Worm (Caenorhabditis elegans) whole organism, L4 larva: ENCODE data around the gene srxa-6.

Experiments used
- F44E2.7 ChIP-seq: fragments of 200-800 bp; sonication (Bioruptor generic); IDR thresholded peaks from 2 replicates; pipeline ENCODE4 v2.1.2; 2022; ENCODE audit warnings: missing genetic modification characterization, missing compliant biosample characterization
- R02D3.7 ChIP-seq: fragments of 150-350 bp; sonication (generic microtip); optimal IDR thresholded peaks from 3 replicates; lab custom pipeline; 2014; ENCODE audit warnings: missing biosample characterization, missing genetic modification characterization
- Y5F2A.4 ChIP-seq: fragments of 200-800 bp; sonication (Bioruptor generic); optimal IDR thresholded peaks from 2 replicates; lab custom pipeline; 2018; ENCODE audit warnings: mild to moderate bottlenecking, missing genetic modification characterization, missing compliant biosample characterization
- ZK337.2 ChIP-seq: fragments of 200-800 bp; sonication (Bioruptor generic); IDR thresholded peaks from 2 replicates; pipeline ENCODE4 v1.3.6; 2022; ENCODE audit warnings: missing genetic modification reagents, missing genetic modification characterization, missing compliant biosample characterization
- aha-1 ChIP-seq: fragments of 150-350 bp; peaks from one replicate; lab custom pipeline; 2014; ENCODE audit warnings: missing biosample characterization, missing genetic modification characterization
- aly-2 ChIP-seq: sonication (generic microtip); optimal IDR thresholded peaks from 2 replicates; lab custom pipeline; 2018; ENCODE audit warnings: missing biosample characterization, missing genetic modification characterization
- daf-16 ChIP-seq, 3 experiments: sonication (generic microtip); optimal IDR thresholded peaks; 2 replicates each; lab custom pipeline; 2016 to 2017; ENCODE audit warnings: missing genetic modification characterization in 3 of 3, missing genetic modification reagents in 3 of 3, mild to moderate bottlenecking in 2 of 3, missing compliant biosample characterization in 2 of 3, missing biosample characterization in 1 of 3, moderate library complexity in 1 of 3
- dve-1 ChIP-seq: sonication (generic microtip); optimal IDR thresholded peaks from 2 replicates; lab custom pipeline; 2017; ENCODE audit warnings: antibody characterized with exemption, mild to moderate bottlenecking, missing genetic modification characterization, missing compliant biosample characterization; ENCODE audit not compliant: insufficient read depth
- egl-27 ChIP-seq: sonication (generic microtip); optimal IDR thresholded peaks from 3 replicates; lab custom pipeline; 2017; ENCODE audit warnings: missing biosample characterization, missing genetic modification reagents, missing genetic modification characterization
- egl-43 ChIP-seq: fragments of 200-800 bp; sonication (Bioruptor generic); IDR thresholded peaks from 2 replicates; pipeline ENCODE4 v1.3.6; 2022; ENCODE audit warnings: missing genetic modification reagents, missing genetic modification characterization, missing compliant biosample characterization
- fkh-10 ChIP-seq: fragments of 150-350 bp; optimal IDR thresholded peaks from 2 replicates; lab custom pipeline; 2014; ENCODE audit warnings: missing biosample characterization, missing genetic modification reagents, missing genetic modification characterization
- gei-8 ChIP-seq: fragments of 200-800 bp; sonication (Bioruptor generic); optimal IDR thresholded peaks from 2 replicates; lab custom pipeline; 2018; ENCODE audit warnings: mild to moderate bottlenecking, missing genetic modification characterization, missing compliant biosample characterization
- hmg-1.1 ChIP-seq: fragments of 200-800 bp; sonication (Bioruptor generic); IDR thresholded peaks from 2 replicates; pipeline ENCODE4 v1.3.6; 2022; ENCODE audit warnings: missing genetic modification reagents, missing genetic modification characterization, missing compliant biosample characterization
- lin-13 ChIP-seq: fragments of 150-350 bp; optimal IDR thresholded peaks from 2 replicates; lab custom pipeline; 2014; ENCODE audit warnings: missing biosample characterization, missing genetic modification reagents, missing genetic modification characterization
- lin-15B ChIP-seq: fragments of 150-350 bp; sonication (generic microtip); optimal IDR thresholded peaks from 3 replicates; lab custom pipeline; 2014; ENCODE audit warnings: missing biosample characterization, missing genetic modification characterization
- lin-38 ChIP-seq: fragments of 200-800 bp; sonication (Bioruptor generic); IDR thresholded peaks from 2 replicates; pipeline ENCODE4 v1.3.6; 2022; ENCODE audit warnings: missing genetic modification reagents, missing genetic modification characterization, missing compliant biosample characterization
- nhr-237 ChIP-seq: sonication (generic microtip); optimal IDR thresholded peaks from 2 replicates; lab custom pipeline; 2017; ENCODE audit warnings: missing biosample characterization, missing genetic modification characterization
- nhr-48 ChIP-seq: sonication (generic microtip); optimal IDR thresholded peaks from 2 replicates; lab custom pipeline; 2016; ENCODE audit warnings: mild to moderate bottlenecking, missing genetic modification characterization, missing compliant biosample characterization
- pha-4 ChIP-seq, 2 experiments: fragments of 150-350 bp in 1 of 2; fragments of 200-800 bp in 1 of 2; sonication (Bioruptor generic) in 1 of 2; IDR thresholded peaks in 1 of 2; optimal IDR thresholded peaks in 1 of 2; 2 replicates each; pipeline versions ENCODE4 v1.3.6 to Lab custom; 2014 to 2022; ENCODE audit warnings: missing genetic modification characterization in 2 of 2, missing genetic modification reagents in 2 of 2, missing biosample characterization in 1 of 2, missing compliant biosample characterization in 1 of 2
- php-3 ChIP-seq: fragments of 200-800 bp; sonication (Bioruptor generic); IDR thresholded peaks from 2 replicates; pipeline ENCODE4 v1.3.6; 2022; ENCODE audit warnings: missing genetic modification reagents, missing genetic modification characterization, missing compliant biosample characterization
- pqm-1 ChIP-seq: sonication (generic microtip); optimal IDR thresholded peaks from 2 replicates; lab custom pipeline; 2017; ENCODE audit warnings: missing biosample characterization, missing genetic modification characterization
- set-16 ChIP-seq: fragments of 200-800 bp; sonication (Bioruptor generic); IDR thresholded peaks from 2 replicates; pipeline ENCODE4 v1.3.6; 2022; ENCODE audit warnings: missing genetic modification reagents, missing genetic modification characterization, missing compliant biosample characterization
- unc-130 ChIP-seq: sonication (generic microtip); optimal IDR thresholded peaks from 2 replicates; lab custom pipeline; 2016; ENCODE audit warnings: missing genetic modification reagents, missing genetic modification characterization, missing compliant biosample characterization
- unc-62 ChIP-seq, 3 experiments: fragments of 150-350 bp in 1 of 3; sonication (generic microtip); optimal IDR thresholded peaks in 2 of 3; peaks in 1 of 3; 1 replicate in 1 of 3; 2 replicates in 2 of 3; lab custom pipeline; 2014 to 2017; ENCODE audit warnings: missing biosample characterization in 3 of 3, missing genetic modification characterization in 3 of 3, missing genetic modification reagents in 3 of 3, missing genotype in 1 of 3
- vab-7 ChIP-seq: fragments of 200-800 bp; sonication (Bioruptor generic); IDR thresholded peaks from 2 replicates; pipeline ENCODE4 v1.3.6; 2022; ENCODE audit warnings: missing genetic modification reagents, missing genetic modification characterization, missing compliant biosample characterization
- ztf-11 ChIP-seq: fragments of 150-350 bp; optimal IDR thresholded peaks from 2 replicates; lab custom pipeline; 2014; ENCODE audit warnings: missing biosample characterization, missing genetic modification characterization

srxa-6 gene

ce11 chrV:20756385-20756996, 21.7 kb downstream of the srxa-6 start:
- no peak for TF ChIP-seq gei-8 (GFP tag; lab: Kevin White, UChicago)
- TF ChIP-seq pha-4 (GFP tag; IDR thresholded peaks at IDR 0.05; lab: Robert Waterston, UW): no peak
- peak; percentile 89 for TF ChIP-seq pha-4 (tag; optimal IDR thresholded peaks at IDR 0.05; lab: Kevin White, UChicago)
- 0 out of 2 replicates have a peak, but pooled peaks have one; percentile 43 for TF ChIP-seq F44E2.7 (GFP tag; lab: Robert Waterston, UW)
- peak; percentile 38; the same call in 1 of the 2 replicates for TF ChIP-seq set-16 (GFP tag; lab: Robert Waterston, UW)
- no peak for TF ChIP-seq unc-130 (GFP tag; lab: Kevin White, UChicago)

- no peak for TF ChIP-seq lin-38 (GFP tag; lab: Robert Waterston, UW)
- 0 out of 2 replicates have a peak, but pooled peaks have one; percentile 36 for TF ChIP-seq egl-43
- no peak for TF ChIP-seq pqm-1
- TF ChIP-seq ztf-11 (tag; lab: Kevin White, UChicago): no peak
- TF ChIP-seq set-16 (GFP tag; lab: Robert Waterston, UW): peak; percentile 62; the same call in 1 of the 2 replicates
- no peak for TF ChIP-seq fkh-10 (GFP tag; lab: Kevin White, UChicago)
- TF ChIP-seq php-3 (GFP tag; lab: Robert Waterston, UW): 0 out of 2 replicates have a peak, but pooled peaks have one; percentile 21
- TF ChIP-seq lin-13 (GFP tag; lab: Kevin White, UChicago): no peak
- no peak for TF ChIP-seq R02D3.7
- TF ChIP-seq egl-27: no peak
- TF ChIP-seq pha-4 (GFP tag; IDR thresholded peaks at IDR 0.05; lab: Robert Waterston, UW): no peak
- no peak for TF ChIP-seq pha-4 (tag; optimal IDR thresholded peaks at IDR 0.05; lab: Kevin White, UChicago)
- no peak for TF ChIP-seq Y5F2A.4 (GFP tag; lab: Kevin White, UChicago)
- TF ChIP-seq, all 104 proteins: peak for 3
Observed at ce11 chrV:20757255-20757654, 22.5 kb downstream of the srxa-6 start.

- no peak for TF ChIP-seq lin-15B (tag; lab: Kevin White, UChicago)
- TF ChIP-seq php-3 (GFP tag; lab: Robert Waterston, UW): no peak
- peak in 1 of 2 experiments; percentile 90 for TF ChIP-seq unc-62 (GFP tag; optimal IDR thresholded peaks at IDR 0.05 in 1 of 2; lab: Kevin White, UChicago)
- TF ChIP-seq unc-62 (tag; optimal IDR thresholded peaks at IDR 0.05; lab: Kevin White, UChicago): no peak
- TF ChIP-seq aly-2: no peak
- TF ChIP-seq egl-43: 0 out of 2 replicates have a peak, but pooled peaks have one; percentile 31
- TF ChIP-seq dve-1 (tag; lab: Kevin White, UChicago): no peak
- TF ChIP-seq aha-1: peak; percentile 95
- TF ChIP-seq, all 104 proteins: peak for 3
Observed at ce11 chrV:20758106-20758505, 23.3 kb downstream of the srxa-6 start.

- TF ChIP-seq pha-4 (GFP tag; IDR thresholded peaks at IDR 0.05; lab: Robert Waterston, UW) (no peak; the same call in 1 of the 2 replicates), pha-4 (tag; optimal IDR thresholded peaks at IDR 0.05; lab: Kevin White, UChicago) (peak; percentile 99), hmg-1.1 (GFP tag; lab: Robert Waterston, UW) (no peak)
- TF ChIP-seq, all 104 proteins: peak for 1
Observed at ce11 chrV:20761758-20762157, 27.0 kb downstream of the srxa-6 start.

- no peak for TF ChIP-seq ZK337.2 (GFP tag; lab: Robert Waterston, UW)
- no peak for TF ChIP-seq pha-4 (GFP tag; IDR thresholded peaks at IDR 0.05; lab: Robert Waterston, UW)
- TF ChIP-seq pha-4 (tag; optimal IDR thresholded peaks at IDR 0.05; lab: Kevin White, UChicago): peak; percentile 69
- TF ChIP-seq, all 104 proteins: peak for 1
Observed at ce11 chrV:20763192-20763591, 28.4 kb downstream of the srxa-6 start.

ce11 chrV:20770061-20770460, 35.3 kb downstream of the srxa-6 start, which contains the start of gene elp-1:
Gene elp-1 (minus strand): TSS chrV:20770161.
- TF ChIP-seq nhr-237 (tag; lab: Kevin White, UChicago) (no peak), daf-16 (GFP tag; optimal IDR thresholded peaks at IDR 0.05; lab: Kevin White, UChicago) (no peak), daf-16 (tag; optimal IDR thresholded peaks at IDR 0.05; lab: Kevin White, UChicago) (no peak), nhr-48 (no peak), vab-7 (GFP tag; lab: Robert Waterston, UW) (no peak)
